Fruit fly (Drosophila melanogaster) whole organism, embryonic: ENCODE data around the gene CG9106.

ENCODE experiments used
- Adf1 ChIP-seq: fragments of 200-800 bp; sonication (Bioruptor generic); IDR thresholded peaks from 2 replicates; pipeline ENCODE4 v1.3.6; 2022; ENCODE audit warnings: missing biosample characterization, missing genetic modification characterization
- CG12769 ChIP-seq: fragments of 200-800 bp; sonication (Bioruptor generic); optimal IDR thresholded peaks from 2 replicates; lab custom pipeline; 2019; ENCODE audit warnings: missing biosample characterization, mild to moderate bottlenecking, missing genetic modification characterization, moderate library complexity
- CG13296 ChIP-seq: fragments of 200-800 bp; sonication (Bioruptor generic); optimal IDR thresholded peaks from 3 replicates; lab custom pipeline; 2018; ENCODE audit warnings: missing biosample characterization, mild to moderate bottlenecking, missing genetic modification characterization
- CG13894 ChIP-seq: fragments of 200-800 bp; sonication (Bioruptor generic); optimal IDR thresholded peaks from 3 replicates; lab custom pipeline; 2018; ENCODE audit warnings: missing biosample characterization, mild to moderate bottlenecking, missing genetic modification characterization, moderate library complexity
- CG14667 ChIP-seq: fragments of 200-800 bp; sonication (Bioruptor generic); IDR thresholded peaks from 2 replicates; pipeline ENCODE4 v1.3.6; 2022; ENCODE audit warnings: missing biosample characterization, missing genetic modification characterization
- CG15073 ChIP-seq: fragments of 200-800 bp; sonication (Bioruptor generic); optimal IDR thresholded peaks from 2 replicates; lab custom pipeline; 2016; ENCODE audit warnings: missing biosample characterization, missing genetic modification characterization
- CG1832 ChIP-seq: fragments of 200-800 bp; sonication (Bioruptor generic); optimal IDR thresholded peaks from 2 replicates; lab custom pipeline; 2017; ENCODE audit warnings: missing biosample characterization, mild to moderate bottlenecking, missing genetic modification characterization, inconsistent platforms
- CG2678 ChIP-seq: fragments of 200-800 bp; sonication (Bioruptor generic); optimal IDR thresholded peaks from 3 replicates; lab custom pipeline; 2019; ENCODE audit warnings: missing biosample characterization, mild to moderate bottlenecking, missing genetic modification characterization, moderate library complexity
- CG31388 ChIP-seq: fragments of 200-800 bp; sonication (Bioruptor generic); optimal IDR thresholded peaks from 2 replicates; lab custom pipeline; 2016; ENCODE audit warnings: missing biosample characterization, missing genetic modification characterization
- CG34376 ChIP-seq: fragments of 200-800 bp; sonication (Bioruptor generic); optimal IDR thresholded peaks from 2 replicates; lab custom pipeline; 2018; ENCODE audit warnings: missing biosample characterization, mild to moderate bottlenecking, missing genetic modification characterization
- Drgx ChIP-seq: fragments of 200-800 bp; sonication (Bioruptor generic); IDR thresholded peaks from 2 replicates; pipeline ENCODE4 v1.3.6; 2022; ENCODE audit warnings: missing biosample characterization, missing genetic modification characterization
- Fer1 ChIP-seq: fragments of 200-800 bp; sonication (Bioruptor generic); optimal IDR thresholded peaks from 2 replicates; lab custom pipeline; 2017; ENCODE audit warnings: missing biosample characterization, mild to moderate bottlenecking, missing genetic modification characterization
- Hey ChIP-seq: fragments of 200-800 bp; sonication (Bioruptor generic); optimal IDR thresholded peaks from 3 replicates; lab custom pipeline; 2018; ENCODE audit warnings: missing biosample characterization, mild to moderate bottlenecking, missing genetic modification characterization
- Hmr ChIP-seq: fragments of 200-800 bp; sonication (Bioruptor generic); optimal IDR thresholded peaks from 3 replicates; lab custom pipeline; 2017; ENCODE audit warnings: mild to moderate bottlenecking, missing biosample characterization, missing genetic modification reagents, missing genetic modification characterization
- Hr78 ChIP-seq, 2 experiments: fragments of 200-800 bp in 1 of 2; fragments of >200 bp in 1 of 2; sonication (Bioruptor generic) in 1 of 2; optimal IDR thresholded peaks; 2 replicates each; lab custom pipeline; 2017 to 2019; ENCODE audit warnings: missing biosample characterization in 2 of 2, missing genetic modification characterization in 2 of 2, mild to moderate bottlenecking in 1 of 2, moderate library complexity in 1 of 2
- Med ChIP-seq: fragments of 200-800 bp; sonication (Bioruptor generic); peaks from one replicate; lab custom pipeline; 2016; ENCODE audit warnings: missing biosample characterization, missing genetic modification characterization, mild to moderate bottlenecking, inconsistent platforms, moderate library complexity
- Ravus ChIP-seq: fragments of 200-800 bp; sonication (Bioruptor generic); IDR thresholded peaks from 2 replicates; pipeline ENCODE4 v1.3.6; 2022; ENCODE audit warnings: missing biosample characterization, missing genetic modification characterization
- bcd ChIP-seq: fragments of 200-800 bp; sonication (Bioruptor generic); optimal IDR thresholded peaks from 2 replicates; lab custom pipeline; 2017; ENCODE audit warnings: missing biosample characterization, mild to moderate bottlenecking, missing genetic modification characterization
- caup ChIP-seq: fragments of 200-800 bp; sonication (Bioruptor generic); optimal IDR thresholded peaks from 3 replicates; lab custom pipeline; 2017; ENCODE audit warnings: missing biosample characterization, mild to moderate bottlenecking, missing genetic modification characterization, moderate library complexity; ENCODE audit not compliant: severe bottlenecking
- en ChIP-seq: fragments of 200-800 bp; sonication (Bioruptor generic); optimal IDR thresholded peaks from 2 replicates; lab custom pipeline; 2016; ENCODE audit warnings: missing biosample characterization, missing genetic modification characterization
- exex ChIP-seq: fragments of 200-800 bp; sonication (Bioruptor generic); optimal IDR thresholded peaks from 4 replicates; lab custom pipeline; 2018; ENCODE audit warnings: missing biosample characterization, mild to moderate bottlenecking, missing genetic modification characterization, moderate library complexity
- ftz-f1 ChIP-seq: fragments of 200-800 bp; sonication (Bioruptor generic); optimal IDR thresholded peaks from 2 replicates; lab custom pipeline; 2016; ENCODE audit warnings: missing biosample characterization, missing genetic modification characterization
- gce ChIP-seq: fragments of 200-800 bp; sonication (Bioruptor generic); IDR thresholded peaks from 3 replicates; pipeline ENCODE4 v1.3.6; 2022; ENCODE audit warnings: missing biosample characterization, missing genetic modification characterization
- grn ChIP-seq: fragments of 200-800 bp; sonication (Bioruptor generic); optimal IDR thresholded peaks from 3 replicates; lab custom pipeline; 2017; ENCODE audit warnings: missing biosample characterization, missing genetic modification characterization
- ham ChIP-seq: fragments of 200-800 bp; sonication (Bioruptor generic); IDR thresholded peaks from 2 replicates; pipeline ENCODE4 v1.3.6; 2022; ENCODE audit warnings: missing biosample characterization, missing genetic modification characterization
- jing ChIP-seq: fragments of 200-800 bp; sonication (Bioruptor generic); optimal IDR thresholded peaks from 2 replicates; lab custom pipeline; 2018; ENCODE audit warnings: missing biosample characterization, mild to moderate bottlenecking, missing genetic modification characterization
- mirr ChIP-seq: fragments of 200-800 bp; sonication (Bioruptor generic); optimal IDR thresholded peaks from 3 replicates; lab custom pipeline; 2018; ENCODE audit warnings: missing biosample characterization, mild to moderate bottlenecking, missing genetic modification characterization
- mld ChIP-seq: fragments of 200-800 bp; sonication (Bioruptor generic); IDR thresholded peaks from 3 replicates; pipeline ENCODE4 v1.3.6; 2022; ENCODE audit warnings: missing biosample characterization, missing genetic modification characterization; ENCODE audit not compliant: partially characterized antibody
- pan ChIP-seq, 4 experiments: fragments of >200 bp in 3 of 4; fragments of 200-800 bp in 1 of 4; sonication (Bioruptor generic) in 1 of 4; optimal IDR thresholded peaks in 3 of 4; IDR thresholded peaks in 1 of 4; 2 replicates each; pipeline versions ENCODE4 v1.3.6 to Lab custom; 2017 to 2022; ENCODE audit warnings: missing biosample characterization in 2 of 4, missing genetic modification characterization in 2 of 4, mixed read lengths in 1 of 4
- repo ChIP-seq: fragments of 200-800 bp; sonication (Bioruptor generic); optimal IDR thresholded peaks from 2 replicates; lab custom pipeline; 2016; ENCODE audit warnings: missing biosample characterization, missing genetic modification characterization
- sd ChIP-seq: fragments of 200-800 bp; sonication (Bioruptor generic); optimal IDR thresholded peaks from 3 replicates; lab custom pipeline; 2018; ENCODE audit warnings: missing biosample characterization, mild to moderate bottlenecking, missing genetic modification characterization, moderate library complexity
- sob ChIP-seq: fragments of 200-800 bp; sonication (Bioruptor generic); IDR thresholded peaks from 2 replicates; pipeline ENCODE4 v1.3.6; 2022; ENCODE audit warnings: missing biosample characterization, missing genetic modification characterization
- sug ChIP-seq: fragments of 200-800 bp; optimal IDR thresholded peaks from 2 replicates; lab custom pipeline; 2019; ENCODE audit warnings: missing biosample characterization, mild to moderate bottlenecking, missing genetic modification characterization, moderate library complexity
- tup ChIP-seq: fragments of 200-800 bp; sonication (Bioruptor generic); optimal IDR thresholded peaks from 2 replicates; lab custom pipeline; 2016; ENCODE audit warnings: missing biosample characterization, mild to moderate bottlenecking, missing genetic modification characterization, moderate library complexity
- yki ChIP-seq: fragments of >200 bp; optimal IDR thresholded peaks from 3 replicates; lab custom pipeline; 2018

The CG9106 gene

dm6 chrX:15308456-15308954 lies 36.3 kb upstream of the CG9106 start:
- TF ChIP-seq Drgx (GFP tag; lab: Robert Waterston, UW), result 0 out of 2 replicates have a peak, but pooled peaks have one; percentile 19
- TF ChIP-seq repo (GFP tag; lab: Kevin White, UChicago), result no peak
- no peak for TF ChIP-seq CG15073 (GFP tag; lab: Kevin White, UChicago)
- TF ChIP-seq, all 482 proteins: peak for 1

- TF ChIP-seq grn (peak; percentile 55), Adf1 (peak; percentile 12; the same call in 1 of the 2 replicates), sob (GFP tag; lab: Robert Waterston, UW) (0 out of 2 replicates have a peak, but pooled peaks have one; percentile 20), CG13296 (GFP tag; lab: Kevin White, UChicago) (peak; percentile 36), sd (tag; lab: Kevin White, UChicago) (peak; percentile 87), gce (peak; percentile 41; the same call in 1 of the 3 replicates), en (GFP tag; lab: Kevin White, UChicago) (no peak), yki (lab: Kevin White, UChicago) (no peak), CG13894 (tag; lab: Kevin White, UChicago) (peak; percentile 15), CG12769 (tag; lab: Kevin White, UChicago) (peak; percentile 3), caup (GFP tag; lab: Kevin White, UChicago) (peak; percentile 20), tup (GFP tag; lab: Kevin White, UChicago) (no peak), Fer1 (GFP tag; lab: Kevin White, UChicago) (peak; percentile 27), Ravus (no peak), jing (GFP tag; lab: Kevin White, UChicago) (no peak), CG31388 (GFP tag; lab: Kevin White, UChicago) (no peak), exex (peak; percentile 69), CG1832 (GFP tag; lab: Kevin White, UChicago) (no peak), ftz-f1 (peak; percentile 26), pan (optimal IDR thresholded peaks at IDR 0.05; lab: Kevin White, UChicago) (no peak), pan (GFP tag; optimal IDR thresholded peaks at IDR 0.05 in 1 of 2, IDR thresholded peaks at IDR 0.05 in 1 of 2) (peak in 1 of 2 experiments; percentile 12), Hey (tag; lab: Kevin White, UChicago) (peak; percentile 10), CG2678 (tag; lab: Kevin White, UChicago) (peak; percentile 8), mld (no peak), Med (peak; percentile 46), mirr (GFP tag; lab: Kevin White, UChicago) (peak; percentile 77), Hr78 (GFP tag; optimal IDR thresholded peaks at IDR 0.05; lab: Kevin White, UChicago) (peak in 1 of 2 experiments; percentile 47), CG14667 (no peak), Hmr (GFP tag; lab: Kevin White, UChicago) (peak; percentile 9), sug (peak; percentile 98), CG34376 (GFP tag; lab: Kevin White, UChicago) (peak; percentile 43), ham (GFP tag; lab: Robert Waterston, UW) (no peak), bcd (GFP tag; lab: Kevin White, UChicago) (no peak)
Observed at dm6 chrX:15307485-15308138, 35.4 kb upstream of the CG9106 start.
